Fruit fly (Drosophila melanogaster): Measurements from ENCODE around the gene CG14551.

CG14551 gene

dm6 chr3R:26106595-26107152 lies 43.9 kb upstream of the CG14551 start, which contains the start of gene Cipc (continued):
- TF ChIP-seq CG2199 (GFP tag; IDR thresholded peaks at IDR 0.05) (no peak), Poxn (GFP tag; IDR thresholded peaks at IDR 0.05) (no peak), MBD-R2 (GFP tag; IDR thresholded peaks at IDR 0.05) (peak; percentile 17; the same call in 1 of the 2 replicates), Meics (GFP tag; optimal IDR thresholded peaks at IDR 0.05) (peak; percentile 90), CG1603 (tag; optimal IDR thresholded peaks at IDR 0.05) (no peak), wor (GFP tag; IDR thresholded peaks at IDR 0.05) (no peak), Hey (tag; optimal IDR thresholded peaks at IDR 0.05) (peak; percentile 64), salm (tag; optimal IDR thresholded peaks at IDR 0.05) (peak; percentile 61), gsb-n (tag; optimal IDR thresholded peaks at IDR 0.05) (peak; percentile 41), gsb (GFP tag; IDR thresholded peaks at IDR 0.05) (peak; percentile 80), lov (optimal IDR thresholded peaks at IDR 0.05) (no peak), lov (GFP tag; IDR thresholded peaks at IDR 0.05) (peak; percentile 21; the same call in 1 of the 3 replicates), unpg (GFP tag; optimal IDR thresholded peaks at IDR 0.05) (peak; percentile 72), Dbx (GFP tag; IDR thresholded peaks at IDR 0.05) (peak; percentile 91), dati (GFP tag; IDR thresholded peaks at IDR 0.05) (no peak), ftz-f1 (GFP tag; optimal IDR thresholded peaks at IDR 0.05) (peak; percentile 64), TFAM (GFP tag; optimal IDR thresholded peaks at IDR 0.05) (no peak), CG10366 (GFP tag; IDR thresholded peaks at IDR 0.05) (no peak; the same call in none of the 2 replicates), sima (GFP tag; optimal IDR thresholded peaks at IDR 0.05) (no peak), CG8944 (GFP tag; optimal IDR thresholded peaks at IDR 0.05) (peak; percentile 18), Spps (tag; optimal IDR thresholded peaks at IDR 0.05) (no peak), Hand (GFP tag; optimal IDR thresholded peaks at IDR 0.05) (peak; percentile 89), croc (GFP tag; conservative IDR thresholded peaks at IDR 0.05) (peak; percentile 55; the same call in 2 of the 3 replicates), CG8281 (tag; optimal IDR thresholded peaks at IDR 0.05) (peak; percentile 3), ranshi (GFP tag; IDR thresholded peaks at IDR 0.05) (peak; percentile 66), mld (GFP tag; IDR thresholded peaks at IDR 0.05; ENCODE audit: partially characterized antibody) (no peak), CoRest (tag; optimal IDR thresholded peaks at IDR 0.05) (peak; percentile 79), CG13287 (GFP tag; IDR thresholded peaks at IDR 0.05; ENCODE audit: partially characterized antibody) (peak; percentile 32; the same call in 1 of the 2 replicates), Xrp1 (GFP tag; IDR thresholded peaks at IDR 0.05) (peak; percentile 81), CG7271 (tag; optimal IDR thresholded peaks at IDR 0.05) (peak; percentile 10), NC2β (GFP tag; optimal IDR thresholded peaks at IDR 0.05) (no peak), zfh2 (GFP tag; optimal IDR thresholded peaks at IDR 0.05) (peak; percentile 14), jing (GFP tag; optimal IDR thresholded peaks at IDR 0.05) (no peak), HLH54F (GFP tag; optimal IDR thresholded peaks at IDR 0.05) (no peak), bigmax (GFP tag; optimal IDR thresholded peaks at IDR 0.05) (no peak), phol (tag; optimal IDR thresholded peaks at IDR 0.05) (peak; percentile 72), CG33557 (GFP tag; optimal IDR thresholded peaks at IDR 0.05) (no peak), crol (GFP tag; IDR thresholded peaks at IDR 0.05) (no peak), CG6791 (GFP tag; IDR thresholded peaks at IDR 0.05; ENCODE audit: partially characterized antibody) (no peak), CG7786 (GFP tag; optimal IDR thresholded peaks at IDR 0.05) (no peak), PHDP (tag; optimal IDR thresholded peaks at IDR 0.05) (peak; percentile 87), Optix (GFP tag; IDR thresholded peaks at IDR 0.05) (no peak; the same call in 2 of the 3 replicates), CG4328 (GFP tag; optimal IDR thresholded peaks at IDR 0.05) (peak; percentile 79), CG12155 (GFP tag; optimal IDR thresholded peaks at IDR 0.05) (peak; percentile 17), CG12299 (tag; optimal IDR thresholded peaks at IDR 0.05) (peak; percentile 41), hth (optimal IDR thresholded peaks at IDR 0.05) (no peak), CG31365 (tag; optimal IDR thresholded peaks at IDR 0.05) (peak; percentile 27), tap (tag; optimal IDR thresholded peaks at IDR 0.05) (peak; percentile 42), eve (GFP tag; optimal IDR thresholded peaks at IDR 0.05) (no peak), CG16863 (GFP tag; optimal IDR thresholded peaks at IDR 0.05) (peak; percentile 7), z (GFP tag; IDR thresholded peaks at IDR 0.05) (0 out of 3 replicates have a peak, but pooled peaks have one; percentile 27)

Data from whole organism, embryonic.